Worm (Caenorhabditis elegans) whole organism, young adult: Measurements from ENCODE around the gene ify-1.

ENCODE experiments used
- F57C9.4 ChIP-seq: sonication (generic microtip); optimal IDR thresholded peaks from 2 replicates; lab custom pipeline; 2017; ENCODE audit warnings: mild to moderate bottlenecking, missing genetic modification characterization, missing compliant biosample characterization
- athp-1 ChIP-seq: sonication (generic microtip); optimal IDR thresholded peaks from 2 replicates; lab custom pipeline; 2017; ENCODE audit warnings: mild to moderate bottlenecking, missing genetic modification characterization, missing compliant biosample characterization
- madf-10 ChIP-seq: sonication (generic microtip); optimal IDR thresholded peaks from 2 replicates; lab custom pipeline; 2016; ENCODE audit warnings: mild to moderate bottlenecking, missing genetic modification characterization, missing compliant biosample characterization
- nfya-1 ChIP-seq: sonication (generic microtip); optimal IDR thresholded peaks from 2 replicates; lab custom pipeline; 2017; ENCODE audit warnings: antibody characterized with exemption, missing compliant biosample characterization, missing genetic modification characterization, borderline replicate concordance; ENCODE audit not compliant: insufficient read depth
- nhr-179 ChIP-seq: sonication (generic microtip); optimal IDR thresholded peaks from 2 replicates; lab custom pipeline; 2016; ENCODE audit warnings: mild to moderate bottlenecking, missing genetic modification characterization, missing compliant biosample characterization
- pha-4 ChIP-seq: fragments of 150-350 bp; sonication (generic microtip); optimal IDR thresholded peaks from 2 replicates; lab custom pipeline; 2014; ENCODE audit warnings: missing biosample characterization, missing genetic modification reagents, missing genetic modification characterization
- sea-2 ChIP-seq: fragments of 200-800 bp; sonication (Bioruptor generic); IDR thresholded peaks from 2 replicates; pipeline ENCODE4 v1.3.6; 2022; ENCODE audit warnings: missing genetic modification characterization, missing compliant biosample characterization

- no peak for TF ChIP-seq madf-10 (tag; lab: Kevin White, UChicago)
- TF ChIP-seq nfya-1 (tag; lab: Kevin White, UChicago), result no peak
- no peak for TF ChIP-seq F57C9.4 (tag; lab: Kevin White, UChicago)
- no peak for TF ChIP-seq sea-2 (GFP tag; lab: Robert Waterston, UW)
- TF ChIP-seq nhr-179, result no peak
- no peak for TF ChIP-seq athp-1 (tag; lab: Kevin White, UChicago)
- TF ChIP-seq pha-4 (tag; lab: Kevin White, UChicago), result no peak
Measured at ce11 chrII:5050776-5051175, 4.2 kb downstream of the ify-1 start.
